Worm (Caenorhabditis elegans): Measurements from ENCODE around the gene srsx-30.

srsx-30 gene

ce11 chrV:10158528-10158927 lies at the start of gene srsx-30:
Gene srsx-30, plus strand, starts transcription at chrV:10158828.
- TF ChIP-seq sea-2 (GFP tag; IDR thresholded peaks at IDR 0.05) (no peak), ceh-58 (GFP tag; IDR thresholded peaks at IDR 0.05) (no peak), F57C9.4 (tag; optimal IDR thresholded peaks at IDR 0.05) (no peak), cebp-2 (GFP tag; IDR thresholded peaks at IDR 0.05) (no peak), dox-1 (GFP tag; IDR thresholded peaks at IDR 0.05) (no peak), ceh-79 (tag; optimal IDR thresholded peaks at IDR 0.05) (no peak), bed-2 (GFP tag; IDR thresholded peaks at IDR 0.05) (no peak), snpc-4 (GFP tag; optimal IDR thresholded peaks at IDR 0.05) (no peak), snpc-4 (tag; optimal IDR thresholded peaks at IDR 0.05) (no peak)

ce11 chrV:10111129-10111528 lies 47.5 kb upstream of the srsx-30 start:
- TF ChIP-seq hmg-20 (GFP tag; IDR thresholded peaks at IDR 0.05) = no peak
- TF ChIP-seq xnd-1 (tag; optimal IDR thresholded peaks at IDR 0.05) = no peak

ce11 chrV:10112187-10112586 lies 46.4 kb upstream of the srsx-30 start, which contains the start of gene C08B6.3:
Gene C08B6.3, minus strand, starts transcription at chrV:10112287.
- TF ChIP-seq rpc-1 (optimal IDR thresholded peaks at IDR 0.05) (no peak), rpc-1 (tag; optimal IDR thresholded peaks at IDR 0.05) (no peak), hmg-20 (GFP tag; IDR thresholded peaks at IDR 0.05) (no peak), C17E4.6 (GFP tag; IDR thresholded peaks at IDR 0.05) (no peak), madf-10 (tag; optimal IDR thresholded peaks at IDR 0.05) (no peak), gei-17 (GFP tag; optimal IDR thresholded peaks at IDR 0.05) (no peak), mel-28 (tag; optimal IDR thresholded peaks at IDR 0.05; ENCODE audit: borderline replicate concordance) (no peak), ztf-26 (tag; optimal IDR thresholded peaks at IDR 0.05) (no peak), snpc-1.3 (tag; optimal IDR thresholded peaks at IDR 0.05; ENCODE audit: insufficient read depth) (no peak), ekl-4 (GFP tag; IDR thresholded peaks at IDR 0.05) (no peak), egrh-3 (GFP tag; IDR thresholded peaks at IDR 0.05) (no peak), B0035.1 (tag; optimal IDR thresholded peaks at IDR 0.05) (no peak), dpff-1 (tag; optimal IDR thresholded peaks at IDR 0.05) (no peak)

DNA sequence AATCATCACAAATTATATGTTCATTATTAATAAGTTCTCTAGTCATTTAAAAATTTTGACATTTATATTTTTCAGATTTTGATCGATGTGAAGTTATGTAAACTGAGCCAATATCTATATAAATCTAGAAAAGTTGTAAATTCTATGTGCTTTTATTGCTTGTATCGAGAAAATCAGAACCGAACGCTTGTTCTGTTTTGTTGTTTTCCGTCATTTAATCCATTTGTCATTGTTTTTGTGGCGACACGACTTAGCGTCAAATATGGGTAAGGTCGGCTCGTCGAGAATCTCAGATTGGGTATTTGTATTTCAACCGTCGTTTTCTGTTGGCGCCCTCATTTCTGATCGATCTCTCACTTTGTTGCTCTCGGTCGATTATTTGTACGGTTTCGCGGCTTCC lies 44.3 kb upstream of the srsx-30 start, which contains the start of gene cht-5:
Gene cht-5, plus strand, starts transcription at position 301 of the 400 bp plus-strand sequence.
- no peak for TF ChIP-seq bed-1 (GFP tag; IDR thresholded peaks at IDR 0.05)

DNA sequence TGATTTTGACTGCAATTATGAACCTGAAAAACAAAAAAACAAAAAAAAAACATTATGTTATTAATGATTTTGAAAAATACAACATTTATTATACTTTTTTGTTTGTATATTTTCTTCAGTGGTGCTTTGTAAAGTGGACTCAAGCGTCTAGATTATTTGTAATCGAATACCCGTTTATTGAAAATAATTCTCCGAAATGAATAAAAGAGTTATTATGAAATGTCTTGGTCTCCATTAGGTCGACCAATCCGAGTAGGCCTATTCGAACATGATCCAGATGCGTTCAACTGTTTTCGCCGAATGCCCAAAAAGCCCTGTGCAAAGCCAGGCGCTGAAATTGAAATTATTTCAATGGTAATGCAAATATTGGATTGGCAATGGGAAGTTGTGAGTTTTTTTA lies 41.2 kb upstream of the srsx-30 start, which contains the start of gene C08B6.5:
Gene C08B6.5, plus strand, starts transcription at position 301 of the 400 bp plus-strand sequence.
- TF ChIP-seq hrde-1 (tag; optimal IDR thresholded peaks at IDR 0.05; ENCODE audit: borderline replicate concordance) (no peak), dpl-1 (GFP tag; optimal IDR thresholded peaks at IDR 0.05) (no peak), madf-3 (GFP tag; IDR thresholded peaks at IDR 0.05) (no peak), repo-1 (tag; optimal IDR thresholded peaks at IDR 0.05) (no peak), egl-18 (GFP tag; IDR thresholded peaks at IDR 0.05) (no peak), Y67H2A.10 (GFP tag; conservative IDR thresholded peaks at IDR 0.05) (no peak), T26A5.8 (tag; optimal IDR thresholded peaks at IDR 0.05) (no peak), ceh-91 (GFP tag; IDR thresholded peaks at IDR 0.05) (no peak), K12H6.12 (tag; optimal IDR thresholded peaks at IDR 0.05) (no peak), B0035.1 (tag; optimal IDR thresholded peaks at IDR 0.05) (no peak), ztf-25 (GFP tag; IDR thresholded peaks at IDR 0.05) (no peak)

Measured in whole organism, young adult.